Fruit fly (Drosophila melanogaster) Kc167 (cell line): ENCODE data around the gene CG10969.

Experiments used
- Myc ChIP-seq: fragments of >200 bp; optimal IDR thresholded peaks from 2 replicates; lab custom pipeline; 2017; ENCODE audit warnings: missing external identifiers
- Sin3A ChIP-seq: fragments of >200 bp; optimal IDR thresholded peaks from 2 replicates; lab custom pipeline; 2018; ENCODE audit warnings: missing external identifiers
- h ChIP-seq: fragments of >200 bp; optimal IDR thresholded peaks from 3 replicates; lab custom pipeline; 2018; ENCODE audit warnings: missing external identifiers
- insv ChIP-seq: fragments of >200 bp; optimal IDR thresholded peaks from 3 replicates; lab custom pipeline; 2018; ENCODE audit warnings: missing external identifiers
- psq ChIP-seq: fragments of >200 bp; optimal IDR thresholded peaks from 2 replicates; lab custom pipeline; 2017; ENCODE audit warnings: missing external identifiers
- ttk ChIP-seq: sonication (Bioruptor generic); optimal IDR thresholded peaks from 2 replicates; lab custom pipeline; 2017; ENCODE audit warnings: missing external identifiers

- TF ChIP-seq psq (lab: Kevin White, UChicago) (no peak), Myc (no peak), h (no peak), insv (no peak), ttk (lab: Kevin White, UChicago) (no peak), Sin3A (lab: Kevin White, UChicago) (no peak)
These were observed 24.9 kb upstream of the CG10969 start, which contains the start of gene Sap130 for dm6 chr3L:12805660-12806289.
